Worm (Caenorhabditis elegans) whole organism, L2 larva: ENCODE measurements around the gene sly-1.

ENCODE experiments used
- C34F6.9 ChIP-seq: fragments of 150-350 bp; optimal IDR thresholded peaks from 2 replicates; lab custom pipeline; 2014; ENCODE audit warnings: missing biosample characterization, missing genetic modification characterization
- alr-1 ChIP-seq: fragments of 150-350 bp; optimal IDR thresholded peaks from 2 replicates; lab custom pipeline; 2014; ENCODE audit warnings: missing biosample characterization, missing genetic modification characterization
- blmp-1 ChIP-seq: sonication (generic microtip); optimal IDR thresholded peaks from 2 replicates; lab custom pipeline; 2017; ENCODE audit warnings: missing genetic modification characterization, mild to moderate bottlenecking, missing compliant biosample characterization, antibody characterized with exemption, moderate library complexity; ENCODE audit not compliant: insufficient read depth
- ceh-16 ChIP-seq: fragments of 150-350 bp; optimal IDR thresholded peaks from 2 replicates; lab custom pipeline; 2014; ENCODE audit warnings: missing biosample characterization, missing genetic modification characterization
- ceh-82 ChIP-seq: fragments of 150-350 bp; optimal IDR thresholded peaks from 2 replicates; lab custom pipeline; 2014; ENCODE audit warnings: missing biosample characterization, missing genetic modification characterization
- crh-2 ChIP-seq: sonication (generic microtip); optimal IDR thresholded peaks from 2 replicates; lab custom pipeline; 2017; ENCODE audit warnings: missing biosample characterization, missing genetic modification characterization
- dmd-4 ChIP-seq: sonication (generic microtip); optimal IDR thresholded peaks from 2 replicates; lab custom pipeline; 2017; ENCODE audit warnings: missing biosample characterization, missing genetic modification characterization
- egl-27 ChIP-seq: sonication (generic microtip); optimal IDR thresholded peaks from 3 replicates; lab custom pipeline; 2017; ENCODE audit warnings: missing biosample characterization, missing genetic modification reagents, missing genetic modification characterization
- elt-1 ChIP-seq: fragments of 150-350 bp; optimal IDR thresholded peaks from 2 replicates; lab custom pipeline; 2014; ENCODE audit warnings: missing biosample characterization, missing genetic modification characterization
- elt-3 ChIP-seq: sonication (generic microtip); optimal IDR thresholded peaks from 2 replicates; lab custom pipeline; 2017; ENCODE audit warnings: missing biosample characterization, missing genetic modification characterization
- fos-1 ChIP-seq: fragments of 150-350 bp; optimal IDR thresholded peaks from 2 replicates; lab custom pipeline; 2014; ENCODE audit warnings: missing biosample characterization, missing genetic modification characterization
- gmeb-1 ChIP-seq: fragments of 150-350 bp; optimal IDR thresholded peaks from 2 replicates; lab custom pipeline; 2014; ENCODE audit warnings: missing biosample characterization, missing genetic modification characterization
- lin-11 ChIP-seq: fragments of 150-350 bp; sonication (generic microtip); optimal IDR thresholded peaks from 2 replicates; lab custom pipeline; 2014; ENCODE audit warnings: missing biosample characterization, missing genetic modification characterization, inconsistent platforms, mixed read lengths
- lin-13 ChIP-seq: fragments of 150-350 bp; optimal IDR thresholded peaks from 2 replicates; lab custom pipeline; 2014; ENCODE audit warnings: missing biosample characterization, missing genetic modification reagents, missing genetic modification characterization
- lsy-2 ChIP-seq, 2 experiments: fragments of 150-350 bp in 1 of 2; sonication (generic microtip) in 1 of 2; optimal IDR thresholded peaks; 2 replicates each; lab custom pipeline; 2014 to 2017; ENCODE audit warnings: missing biosample characterization in 2 of 2, missing genetic modification characterization in 2 of 2
- mab-5 ChIP-seq: fragments of 150-350 bp; optimal IDR thresholded peaks from 2 replicates; lab custom pipeline; 2014; ENCODE audit warnings: missing biosample characterization, missing genetic modification characterization
- mdl-1 ChIP-seq, 2 experiments: fragments of 150-350 bp in 1 of 2; sonication (generic microtip) in 1 of 2; optimal IDR thresholded peaks; 2 replicates each; lab custom pipeline; 2017; ENCODE audit warnings: missing biosample characterization in 2 of 2, missing genetic modification characterization in 2 of 2
- nhr-10 ChIP-seq: sonication (generic microtip); optimal IDR thresholded peaks from 2 replicates; lab custom pipeline; 2017; ENCODE audit warnings: missing biosample characterization, missing genetic modification characterization
- nhr-11 ChIP-seq: fragments of 150-350 bp; optimal IDR thresholded peaks from 2 replicates; lab custom pipeline; 2014; ENCODE audit warnings: missing biosample characterization, missing genetic modification characterization
- nhr-12 ChIP-seq: fragments of 150-350 bp; optimal IDR thresholded peaks from 2 replicates; lab custom pipeline; 2014; ENCODE audit warnings: missing biosample characterization, missing genetic modification characterization
- nhr-21 ChIP-seq: fragments of 150-350 bp; optimal IDR thresholded peaks from 2 replicates; lab custom pipeline; 2014; ENCODE audit warnings: missing biosample characterization, missing genetic modification characterization
- nhr-25 ChIP-seq: fragments of 150-350 bp; sonication (generic microtip); optimal IDR thresholded peaks from 3 replicates; lab custom pipeline; 2014; ENCODE audit warnings: missing biosample characterization, missing genetic modification characterization
- nhr-6 ChIP-seq: fragments of 150-350 bp; optimal IDR thresholded peaks from 2 replicates; lab custom pipeline; 2014; ENCODE audit warnings: missing biosample characterization, missing genetic modification characterization
- nhr-77 ChIP-seq: fragments of 150-350 bp; optimal IDR thresholded peaks from 2 replicates; lab custom pipeline; 2014; ENCODE audit warnings: missing biosample characterization, missing genetic modification characterization
- peb-1 ChIP-seq: fragments of 150-350 bp; optimal IDR thresholded peaks from 2 replicates; lab custom pipeline; 2014; ENCODE audit warnings: missing biosample characterization, missing genetic modification characterization
- sem-4 ChIP-seq: fragments of 150-350 bp; optimal IDR thresholded peaks from 2 replicates; lab custom pipeline; 2014; ENCODE audit warnings: missing biosample characterization, missing genetic modification reagents, missing genetic modification characterization
- skn-1 ChIP-seq: sonication (generic microtip); optimal IDR thresholded peaks from 2 replicates; lab custom pipeline; 2017; ENCODE audit warnings: missing biosample characterization, missing genetic modification characterization
- sma-3 ChIP-seq: sonication (generic microtip); optimal IDR thresholded peaks from 2 replicates; lab custom pipeline; 2016; ENCODE audit warnings: missing genetic modification reagents, missing genetic modification characterization, missing compliant biosample characterization
- unc-39 ChIP-seq: fragments of 150-350 bp; optimal IDR thresholded peaks from 2 replicates; lab custom pipeline; 2014; ENCODE audit warnings: missing biosample characterization, missing genetic modification characterization
- zag-1 ChIP-seq: fragments of 150-350 bp; optimal IDR thresholded peaks from 2 replicates; lab custom pipeline; 2014; ENCODE audit warnings: missing biosample characterization, missing genetic modification characterization
- ztf-1 ChIP-seq: fragments of 200-800 bp; sonication (Bioruptor generic); conservative IDR thresholded peaks from 2 replicates; pipeline ENCODE4 v1.3.6; 2022; ENCODE audit warnings: missing genetic modification characterization, missing compliant biosample characterization
- ztf-11 ChIP-seq: sonication (generic microtip); optimal IDR thresholded peaks from 2 replicates; lab custom pipeline; 2017; ENCODE audit warnings: missing biosample characterization, missing genetic modification characterization
- ztf-4 ChIP-seq: fragments of 150-350 bp; optimal IDR thresholded peaks from 2 replicates; lab custom pipeline; 2014; ENCODE audit warnings: missing biosample characterization, missing genetic modification characterization

The sly-1 gene

DNA sequence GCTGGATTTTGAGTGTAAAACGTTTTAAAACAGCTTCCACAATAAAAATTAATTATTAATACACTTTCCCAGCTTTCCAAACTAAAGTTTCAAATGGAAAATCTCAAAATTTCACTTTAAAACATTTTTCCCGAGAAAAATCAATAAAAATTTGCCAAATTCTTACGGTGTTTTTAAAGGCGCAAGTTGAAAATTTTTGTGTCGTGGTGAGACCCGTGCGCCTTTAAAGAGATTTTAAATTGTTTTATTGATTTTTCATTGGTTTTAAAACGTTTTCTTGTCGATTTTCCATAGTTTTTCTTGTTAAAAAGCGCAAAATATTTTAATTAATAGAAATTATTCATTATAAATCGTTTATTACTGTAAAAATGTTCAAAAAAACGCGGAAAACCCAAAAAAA is 55.0 kb downstream of the sly-1 start, which contains the start of gene Y45F3A.1:
Gene Y45F3A.1 (minus strand): TSS at position 12 of the 400 bp plus-strand sequence.
- TF ChIP-seq ztf-11 (tag; lab: Kevin White, UChicago) (no peak), dmd-4 (tag; lab: Kevin White, UChicago) (no peak), lin-13 (GFP tag; lab: Kevin White, UChicago) (no peak), mab-5 (tag; lab: Kevin White, UChicago) (no peak), ceh-82 (tag; lab: Kevin White, UChicago) (no peak), zag-1 (no peak), egl-27 (no peak), nhr-10 (tag; lab: Kevin White, UChicago) (no peak), nhr-11 (tag; lab: Kevin White, UChicago) (no peak), C34F6.9 (tag; lab: Kevin White, UChicago) (no peak), elt-1 (tag; lab: Kevin White, UChicago) (no peak), sem-4 (tag; lab: Kevin White, UChicago) (no peak), alr-1 (tag; lab: Kevin White, UChicago) (no peak), nhr-12 (tag; lab: Kevin White, UChicago) (no peak), lin-11 (tag; lab: Kevin White, UChicago) (no peak), peb-1 (tag; lab: Kevin White, UChicago) (no peak), nhr-25 (tag; lab: Kevin White, UChicago) (no peak), blmp-1 (no peak), nhr-21 (tag; lab: Kevin White, UChicago) (no peak)

DNA sequence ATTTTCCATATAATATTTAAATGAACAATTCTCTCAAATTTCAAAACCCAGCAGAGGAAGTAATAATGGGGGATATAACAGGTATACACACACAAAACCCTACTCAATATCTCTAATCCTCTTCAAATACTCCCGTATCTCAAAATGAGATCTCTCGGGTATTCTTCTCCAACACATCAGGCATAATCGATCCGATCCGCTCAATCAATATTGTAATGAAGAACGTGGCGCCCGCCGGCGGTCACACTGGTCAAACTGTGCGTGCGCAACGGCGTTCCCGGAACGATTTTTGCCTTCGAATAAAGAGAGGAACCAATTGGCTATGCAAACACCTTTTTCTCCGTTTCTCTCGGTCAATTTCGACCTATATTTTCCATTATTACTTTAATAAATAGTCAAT is 55.7 kb downstream of the sly-1 start:
- TF ChIP-seq mab-5 (tag; lab: Kevin White, UChicago) (no peak), mdl-1 (tag; optimal IDR thresholded peaks at IDR 0.05; lab: Kevin White, UChicago) (no peak), ztf-1 (GFP tag; lab: Robert Waterston, UW) (no peak), dmd-4 (tag; lab: Kevin White, UChicago) (no peak), skn-1 (tag; lab: Kevin White, UChicago) (no peak), C34F6.9 (tag; lab: Kevin White, UChicago) (peak; percentile 16)

DNA sequence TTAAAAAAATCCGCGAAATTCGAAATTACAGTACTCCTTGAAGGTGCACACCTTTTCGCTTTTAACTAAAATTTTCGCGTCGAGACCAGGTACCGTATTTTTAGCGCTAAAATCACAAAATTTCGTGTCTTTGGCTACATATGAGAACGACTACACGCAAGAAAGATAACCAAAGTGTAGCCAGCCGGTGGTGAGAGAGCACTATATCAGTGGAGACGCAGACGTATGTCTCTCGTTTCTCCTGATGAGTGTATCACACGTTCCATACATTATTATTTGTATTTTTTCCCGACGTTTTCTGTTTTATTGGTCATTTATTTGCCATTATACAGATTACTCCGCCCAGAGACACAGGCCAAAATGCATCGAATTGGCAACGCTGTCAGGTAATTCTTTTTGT is 59.1 kb downstream of the sly-1 start, which contains the start of gene acdh-11:
Gene acdh-11 (plus strand): TSS at position 333 of the 400 bp plus-strand sequence.
- TF ChIP-seq nhr-10 (tag; lab: Kevin White, UChicago) (no peak), nhr-77 (no peak), gmeb-1 (tag; lab: Kevin White, UChicago) (no peak), crh-2 (tag; lab: Kevin White, UChicago) (peak; percentile 51), sma-3 (GFP tag; lab: Kevin White, UChicago) (peak; percentile 14), nhr-21 (tag; lab: Kevin White, UChicago) (no peak), sem-4 (tag; lab: Kevin White, UChicago) (no peak), fos-1 (tag; lab: Kevin White, UChicago) (peak; percentile 52), ceh-16 (tag; lab: Kevin White, UChicago) (no peak), skn-1 (tag; lab: Kevin White, UChicago) (no peak), peb-1 (tag; lab: Kevin White, UChicago) (no peak), ztf-1 (GFP tag; lab: Robert Waterston, UW) (no peak), nhr-6 (tag; lab: Kevin White, UChicago) (no peak), lsy-2 (tag; optimal IDR thresholded peaks at IDR 0.05; lab: Kevin White, UChicago) (peak in 1 of 2 experiments; percentile 35), nhr-11 (tag; lab: Kevin White, UChicago) (no peak), unc-39 (tag; lab: Kevin White, UChicago) (no peak), elt-3 (tag; lab: Kevin White, UChicago) (no peak), dmd-4 (tag; lab: Kevin White, UChicago) (no peak), ztf-4 (no peak)
